Worm (Caenorhabditis elegans) whole organism, L1 larva: ENCODE results near the gene ech-6.

Experiments used
- C04F5.9 ChIP-seq: sonication (generic microtip); optimal IDR thresholded peaks from 2 replicates; lab custom pipeline; 2016; ENCODE audit warnings: missing genetic modification characterization, missing compliant biosample characterization
- C34B4.2 ChIP-seq: sonication (generic microtip); optimal IDR thresholded peaks from 2 replicates; lab custom pipeline; 2017; ENCODE audit warnings: mild to moderate bottlenecking, missing genetic modification characterization, missing compliant biosample characterization
- F16B12.6 ChIP-seq: fragments of 150-350 bp; optimal IDR thresholded peaks from 2 replicates; lab custom pipeline; 2014; ENCODE audit warnings: missing biosample characterization, missing genetic modification characterization
- aha-1 ChIP-seq: fragments of 150-350 bp; optimal IDR thresholded peaks from 2 replicates; lab custom pipeline; 2014; ENCODE audit warnings: missing biosample characterization, missing genetic modification characterization
- aly-2 ChIP-seq: fragments of 150-350 bp; optimal IDR thresholded peaks from 2 replicates; lab custom pipeline; 2014; ENCODE audit warnings: missing biosample characterization, missing genetic modification characterization
- ama-1 ChIP-seq: fragments of 150-350 bp; optimal IDR thresholded peaks from 2 replicates; lab custom pipeline; 2014
- ceh-88 ChIP-seq: fragments of 200-800 bp; sonication (Bioruptor generic); IDR thresholded peaks from 2 replicates; pipeline ENCODE4 v1.3.6; 2022; ENCODE audit warnings: missing genetic modification characterization, missing compliant biosample characterization
- ceh-90 ChIP-seq: sonication (generic microtip); optimal IDR thresholded peaks from 2 replicates; lab custom pipeline; 2016; ENCODE audit warnings: missing genetic modification characterization, missing compliant biosample characterization
- efl-1 ChIP-seq, 4 experiments: fragments of 150-350 bp; optimal IDR thresholded peaks in 3 of 4; peaks in 1 of 4; 1 replicate in 1 of 4; 2 replicates in 3 of 4; lab custom pipeline; 2014; ENCODE audit warnings: missing biosample characterization in 2 of 4, missing genetic modification characterization in 2 of 4, missing genetic modification reagents in 2 of 4
- egl-27 ChIP-seq, 2 experiments: fragments of 150-350 bp in 1 of 2; sonication (generic microtip); optimal IDR thresholded peaks; 3 replicates each; lab custom pipeline; 2017 to 2018; ENCODE audit warnings: missing biosample characterization in 2 of 2, missing genetic modification characterization in 2 of 2, missing genetic modification reagents in 2 of 2
- elt-2 ChIP-seq: sonication (generic microtip); optimal IDR thresholded peaks from 2 replicates; lab custom pipeline; 2016; ENCODE audit warnings: missing genetic modification characterization, mild to moderate bottlenecking, inconsistent platforms, missing compliant biosample characterization, missing genetic modification reagents
- fkh-10 ChIP-seq: sonication (generic microtip); optimal IDR thresholded peaks from 2 replicates; lab custom pipeline; 2017; ENCODE audit warnings: missing biosample characterization, missing genetic modification reagents, missing genetic modification characterization
- fos-1 ChIP-seq: fragments of 150-350 bp; optimal IDR thresholded peaks from 2 replicates; lab custom pipeline; 2014; ENCODE audit warnings: missing biosample characterization, missing genetic modification characterization
- grh-1 ChIP-seq: fragments of 200-800 bp; sonication (Bioruptor generic); IDR thresholded peaks from 2 replicates; pipeline ENCODE4 v1.3.6; 2022; ENCODE audit warnings: missing genetic modification reagents, missing genetic modification characterization, missing compliant biosample characterization
- hlh-17 ChIP-seq: fragments of 200-800 bp; sonication (Bioruptor generic); optimal IDR thresholded peaks from 2 replicates; lab custom pipeline; 2018; ENCODE audit warnings: missing genetic modification characterization, mild to moderate bottlenecking, missing compliant biosample characterization, moderate library complexity, borderline replicate concordance
- isw-1 ChIP-seq: fragments of 200-800 bp; sonication (Bioruptor generic); IDR thresholded peaks from 2 replicates; pipeline ENCODE4 v1.3.6; 2022; ENCODE audit warnings: missing genetic modification characterization, missing compliant biosample characterization
- jun-1 ChIP-seq: fragments of 150-350 bp; optimal IDR thresholded peaks from 2 replicates; lab custom pipeline; 2014; ENCODE audit warnings: missing biosample characterization, missing genetic modification reagents, missing genetic modification characterization
- lin-13 ChIP-seq: fragments of 150-350 bp; optimal IDR thresholded peaks from 2 replicates; lab custom pipeline; 2014; ENCODE audit warnings: missing biosample characterization, missing genetic modification reagents, missing genetic modification characterization
- lin-35 ChIP-seq, 2 experiments: fragments of 150-350 bp; optimal IDR thresholded peaks; 2 replicates each; lab custom pipeline; 2014; ENCODE audit warnings: missing biosample characterization in 2 of 2, missing genetic modification characterization in 2 of 2, missing genetic modification reagents in 2 of 2
- lin-39 ChIP-seq: fragments of 150-350 bp; optimal IDR thresholded peaks from 2 replicates; lab custom pipeline; 2014; ENCODE audit warnings: missing biosample characterization, missing genetic modification reagents, missing genetic modification characterization
- lir-3 ChIP-seq: sonication (generic microtip); optimal IDR thresholded peaks from 2 replicates; lab custom pipeline; 2016; ENCODE audit warnings: mild to moderate bottlenecking, missing genetic modification characterization, moderate library complexity, missing compliant biosample characterization; ENCODE audit not compliant: poor library complexity
- lsy-2 ChIP-seq, 2 experiments: fragments of 150-350 bp; optimal IDR thresholded peaks; 2 replicates each; lab custom pipeline; 2014; ENCODE audit warnings: missing biosample characterization in 2 of 2, missing genetic modification characterization in 2 of 2
- mef-2 ChIP-seq: fragments of 150-350 bp; optimal IDR thresholded peaks from 2 replicates; lab custom pipeline; 2014; ENCODE audit warnings: missing biosample characterization, missing genetic modification characterization
- nhr-11 ChIP-seq: fragments of 150-350 bp; optimal IDR thresholded peaks from 2 replicates; lab custom pipeline; 2014; ENCODE audit warnings: missing biosample characterization, missing genetic modification characterization
- nhr-20 ChIP-seq: sonication (generic microtip); optimal IDR thresholded peaks from 2 replicates; lab custom pipeline; 2016; ENCODE audit warnings: mild to moderate bottlenecking, missing genetic modification characterization, missing compliant biosample characterization
- nhr-28 ChIP-seq: fragments of 150-350 bp; optimal IDR thresholded peaks from 2 replicates; lab custom pipeline; 2014; ENCODE audit warnings: missing biosample characterization, missing genetic modification characterization
- nhr-47 ChIP-seq: sonication (generic microtip); optimal IDR thresholded peaks from 2 replicates; lab custom pipeline; 2016; ENCODE audit warnings: mild to moderate bottlenecking, missing genetic modification characterization, moderate library complexity, missing compliant biosample characterization
- rnt-1 ChIP-seq: sonication (generic microtip); optimal IDR thresholded peaks from 2 replicates; lab custom pipeline; 2016; ENCODE audit warnings: mild to moderate bottlenecking, missing genetic modification characterization, moderate library complexity, missing compliant biosample characterization
- sox-4 ChIP-seq: sonication (generic microtip); optimal IDR thresholded peaks from 2 replicates; lab custom pipeline; 2016; ENCODE audit warnings: missing genetic modification characterization, missing compliant biosample characterization
- sup-37 ChIP-seq: fragments of 200-800 bp; sonication (Bioruptor generic); optimal IDR thresholded peaks from 2 replicates; lab custom pipeline; 2018; ENCODE audit warnings: mild to moderate bottlenecking, missing genetic modification characterization, missing compliant biosample characterization
- tbx-2 ChIP-seq: sonication (generic microtip); optimal IDR thresholded peaks from 2 replicates; lab custom pipeline; 2016; ENCODE audit warnings: missing genetic modification characterization, missing compliant biosample characterization
- unc-130 ChIP-seq: fragments of 150-350 bp; optimal IDR thresholded peaks from 2 replicates; lab custom pipeline; 2017; ENCODE audit warnings: missing biosample characterization, missing genetic modification characterization, inconsistent platforms
- unc-86 ChIP-seq: sonication (generic microtip); optimal IDR thresholded peaks from 2 replicates; lab custom pipeline; 2016; ENCODE audit warnings: missing genetic modification characterization, missing compliant biosample characterization
- zag-1 ChIP-seq: fragments of 150-350 bp; optimal IDR thresholded peaks from 2 replicates; lab custom pipeline; 2014; ENCODE audit warnings: missing biosample characterization, missing genetic modification characterization
- ztf-11 ChIP-seq, 2 experiments: sonication (generic microtip); optimal IDR thresholded peaks; 2 replicates each; lab custom pipeline; 2016 to 2017; ENCODE audit warnings: missing genetic modification characterization in 2 of 2, missing biosample characterization in 1 of 2, missing compliant biosample characterization in 1 of 2
- ztf-4 ChIP-seq: fragments of 150-350 bp; optimal IDR thresholded peaks from 2 replicates; lab custom pipeline; 2014; ENCODE audit warnings: missing biosample characterization, missing genetic modification characterization

Gene ech-6

ce11 chrIII:9793592-9794417 is 41.1 kb upstream of the ech-6 start, which contains the start of the genes R10E11.9 and mcm-6 (continued):
- TF ChIP-seq nhr-47 = no peak
- TF ChIP-seq ztf-4 (tag; lab: Kevin White, UChicago) = no peak
- peak in 1 of 2 experiments; percentile 71 for TF ChIP-seq lsy-2 (tag; optimal IDR thresholded peaks at IDR 0.05; lab: Kevin White, UChicago)
- no peak for TF ChIP-seq aly-2 (tag; lab: Kevin White, UChicago)
- TF ChIP-seq ceh-88 (GFP tag; lab: Robert Waterston, UW) = no peak
- TF ChIP-seq nhr-11 (tag; lab: Kevin White, UChicago) = no peak
- no peak for TF ChIP-seq unc-86
- TF ChIP-seq lin-13 (GFP tag; lab: Kevin White, UChicago) = peak; percentile 26
- TF ChIP-seq unc-130 (tag; lab: Kevin White, UChicago) = no peak
- no peak for TF ChIP-seq zag-1 (tag; lab: Kevin White, UChicago)
- TF ChIP-seq grh-1 (GFP tag; lab: Robert Waterston, UW) = no peak
- TF ChIP-seq fkh-10 (GFP tag; lab: Kevin White, UChicago) = no peak
- TF ChIP-seq rnt-1 (tag; lab: Kevin White, UChicago) = no peak
- TF ChIP-seq C04F5.9 (tag; lab: Kevin White, UChicago) = no peak
- no peak for TF ChIP-seq elt-2 (tag; lab: Kevin White, UChicago)
- TF ChIP-seq fos-1 = no peak
- TF ChIP-seq sup-37 (GFP tag; lab: Kevin White, UChicago) = no peak
- TF ChIP-seq ceh-90 (tag; lab: Kevin White, UChicago) = no peak
- no peak for TF ChIP-seq nhr-28 (tag; lab: Kevin White, UChicago)
- no peak for TF ChIP-seq aha-1
- TF ChIP-seq hlh-17 (GFP tag; lab: Kevin White, UChicago) = no peak
- no peak for TF ChIP-seq ztf-11 (tag; optimal IDR thresholded peaks at IDR 0.05; lab: Kevin White, UChicago)
- no peak for TF ChIP-seq C34B4.2 (tag; lab: Kevin White, UChicago)
- TF ChIP-seq tbx-2 (tag; lab: Kevin White, UChicago) = no peak
- TF ChIP-seq F16B12.6 = peak; percentile 27
- TF ChIP-seq jun-1 (tag; lab: Kevin White, UChicago) = no peak
- no peak for TF ChIP-seq sox-4 (tag; lab: Kevin White, UChicago)
- no peak for TF ChIP-seq lir-3 (tag; lab: Kevin White, UChicago)
- TF ChIP-seq ama-1 = no peak
- peak; percentile 42 for TF ChIP-seq nhr-20
- TF ChIP-seq efl-1 (optimal IDR thresholded peaks at IDR 0.05; lab: Kevin White, UChicago) = peak; percentile 78 to 83
- peak; percentile 83 to 97 for TF ChIP-seq efl-1 (GFP tag; optimal IDR thresholded peaks at IDR 0.05 in 1 of 2; lab: Kevin White, UChicago)
- no peak for TF ChIP-seq egl-27 (tag; optimal IDR thresholded peaks at IDR 0.05; lab: Kevin White, UChicago)
- TF ChIP-seq lin-39 (tag; lab: Kevin White, UChicago) = no peak

ce11 chrIII:9789607-9790073 is 37.0 kb upstream of the ech-6 start, which contains the start of gene R10E11.5:
TSS of gene R10E11.5 (minus strand) at chrIII:9789657.
- TF ChIP-seq ceh-88 (GFP tag; lab: Robert Waterston, UW) (no peak), ceh-90 (tag; lab: Kevin White, UChicago) (no peak), isw-1 (GFP tag; lab: Robert Waterston, UW) (no peak), sox-4 (tag; lab: Kevin White, UChicago) (no peak), rnt-1 (tag; lab: Kevin White, UChicago) (no peak)

ce11 chrIII:9789083-9789482 is 36.4 kb upstream of the ech-6 start:
- TF ChIP-seq efl-1 (optimal IDR thresholded peaks at IDR 0.05; lab: Kevin White, UChicago) (no peak), efl-1 (GFP tag; optimal IDR thresholded peaks at IDR 0.05 in 1 of 2; lab: Kevin White, UChicago) (peak in 1 of 2 experiments; percentile 51), aly-2 (tag; lab: Kevin White, UChicago) (no peak)

- peak in 1 of 2 experiments; percentile 15 for TF ChIP-seq lin-35 (GFP tag; optimal IDR thresholded peaks at IDR 0.05; lab: Kevin White, UChicago)
- no peak for TF ChIP-seq rnt-1 (tag; lab: Kevin White, UChicago)
- no peak for TF ChIP-seq nhr-47
- TF ChIP-seq lin-39 (tag; lab: Kevin White, UChicago) = no peak
- TF ChIP-seq mef-2 (tag; lab: Kevin White, UChicago) = no peak
- peak; percentile 56 for TF ChIP-seq elt-2 (tag; lab: Kevin White, UChicago)
These were observed 34.1 kb upstream of the ech-6 start for ce11 chrIII:9786776-9787175.
